Worm (Caenorhabditis elegans): ENCODE results near the gene cest-2.1.

DNA sequence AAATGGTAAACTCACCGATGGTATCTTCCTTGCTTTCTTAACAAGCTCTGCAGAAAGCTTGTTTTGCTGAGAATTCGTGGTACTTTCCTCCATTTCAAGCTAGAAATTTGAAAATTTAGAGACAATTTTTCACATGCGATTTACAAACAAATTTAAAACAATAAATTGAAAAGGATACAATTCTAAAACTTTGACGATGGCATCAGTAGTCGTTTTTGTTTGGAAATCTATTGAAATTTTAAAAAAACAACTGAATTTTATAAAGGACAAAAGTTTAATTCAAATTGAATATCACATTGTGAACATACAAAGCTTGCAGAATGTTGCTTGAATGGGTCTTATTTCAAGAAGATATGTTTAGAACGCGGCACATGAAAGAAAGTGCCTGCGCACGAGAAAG is 3.7 kb downstream of the cest-2.1 start, which contains the start of gene ocam-1:
- TF ChIP-seq hlh-8 (tag; optimal IDR thresholded peaks at IDR 0.05) (no peak), ama-1 (optimal IDR thresholded peaks at IDR 0.05) (no peak), pag-3 (tag; optimal IDR thresholded peaks at IDR 0.05; ENCODE audit: borderline replicate concordance) (no peak), pqm-1 (tag; optimal IDR thresholded peaks at IDR 0.05) (no peak), lin-11 (tag; optimal IDR thresholded peaks at IDR 0.05) (no peak), madf-2 (tag; optimal IDR thresholded peaks at IDR 0.05) (no peak), tbx-2 (tag; optimal IDR thresholded peaks at IDR 0.05) (no peak), ets-4 (tag; optimal IDR thresholded peaks at IDR 0.05) (no peak)

Data from whole organism, late embryonic.